Worm (Caenorhabditis elegans) whole organism, L4 larva: ENCODE results near the gene C07G3.10.

Experiments
- F10B5.3 ChIP-seq: sonication (generic microtip); optimal IDR thresholded peaks from 2 replicates; lab custom pipeline; 2016; ENCODE audit warnings: mild to moderate bottlenecking, missing genetic modification characterization, missing compliant biosample characterization
- F26F4.8 ChIP-seq: fragments of 200-800 bp; sonication (Bioruptor generic); conservative IDR thresholded peaks from 2 replicates; pipeline ENCODE4 v1.3.6; 2022; ENCODE audit warnings: missing genetic modification characterization, missing compliant biosample characterization
- F37D6.2 ChIP-seq: sonication (generic microtip); optimal IDR thresholded peaks from 2 replicates; lab custom pipeline; 2016; ENCODE audit warnings: mild to moderate bottlenecking, missing genetic modification characterization, missing compliant biosample characterization
- F44E2.7 ChIP-seq: fragments of 200-800 bp; sonication (Bioruptor generic); IDR thresholded peaks from 2 replicates; pipeline ENCODE4 v2.1.2; 2022; ENCODE audit warnings: missing genetic modification characterization, missing compliant biosample characterization
- Y48G9A.11 ChIP-seq: fragments of 200-800 bp; sonication (Bioruptor generic); IDR thresholded peaks from 2 replicates; pipeline ENCODE4 v1.3.6; 2022; ENCODE audit warnings: missing genetic modification reagents, missing genetic modification characterization, missing compliant biosample characterization
- Y75B8A.6 ChIP-seq: fragments of 200-800 bp; sonication (Bioruptor generic); IDR thresholded peaks from 2 replicates; pipeline ENCODE4 v1.3.6; 2022; ENCODE audit warnings: missing genetic modification reagents, missing genetic modification characterization, missing compliant biosample characterization
- ZK337.2 ChIP-seq: fragments of 200-800 bp; sonication (Bioruptor generic); IDR thresholded peaks from 2 replicates; pipeline ENCODE4 v1.3.6; 2022; ENCODE audit warnings: missing genetic modification reagents, missing genetic modification characterization, missing compliant biosample characterization
- aha-1 ChIP-seq: fragments of 150-350 bp; peaks from one replicate; lab custom pipeline; 2014; ENCODE audit warnings: missing biosample characterization, missing genetic modification characterization
- ama-1 ChIP-seq: fragments of 150-350 bp; optimal IDR thresholded peaks from 2 replicates; lab custom pipeline; 2014; ENCODE audit warnings: inconsistent platforms, mixed read lengths
- arid-1 ChIP-seq: fragments of 200-800 bp; sonication (Bioruptor generic); conservative IDR thresholded peaks from 2 replicates; pipeline ENCODE4 v1.3.6; 2022; ENCODE audit warnings: missing genetic modification reagents, missing genetic modification characterization, missing compliant biosample characterization
- ceh-32 ChIP-seq: sonication (generic microtip); optimal IDR thresholded peaks from 2 replicates; lab custom pipeline; 2016; ENCODE audit warnings: mild to moderate bottlenecking, missing genetic modification characterization, missing compliant biosample characterization; ENCODE audit not compliant: poor library complexity
- daf-16 ChIP-seq, 3 experiments: sonication (generic microtip); optimal IDR thresholded peaks; 2 replicates each; lab custom pipeline; 2016 to 2017; ENCODE audit warnings: missing genetic modification characterization in 3 of 3, missing genetic modification reagents in 3 of 3, mild to moderate bottlenecking in 2 of 3, missing compliant biosample characterization in 2 of 3, missing biosample characterization in 1 of 3, moderate library complexity in 1 of 3
- daf-8 ChIP-seq: fragments of 200-800 bp; sonication (Bioruptor generic); IDR thresholded peaks from 2 replicates; pipeline ENCODE4 v1.3.6; 2022; ENCODE audit warnings: missing genetic modification characterization, missing compliant biosample characterization
- dmd-6 ChIP-seq: fragments of 200-800 bp; sonication (Bioruptor generic); IDR thresholded peaks from 2 replicates; pipeline ENCODE4 v1.3.6; 2022; ENCODE audit warnings: missing genetic modification reagents, missing genetic modification characterization, missing compliant biosample characterization
- dve-1 ChIP-seq: sonication (generic microtip); optimal IDR thresholded peaks from 2 replicates; lab custom pipeline; 2017; ENCODE audit warnings: antibody characterized with exemption, mild to moderate bottlenecking, missing genetic modification characterization, missing compliant biosample characterization; ENCODE audit not compliant: insufficient read depth
- egl-43 ChIP-seq: fragments of 200-800 bp; sonication (Bioruptor generic); IDR thresholded peaks from 2 replicates; pipeline ENCODE4 v1.3.6; 2022; ENCODE audit warnings: missing genetic modification reagents, missing genetic modification characterization, missing compliant biosample characterization
- fkh-10 ChIP-seq: fragments of 150-350 bp; optimal IDR thresholded peaks from 2 replicates; lab custom pipeline; 2014; ENCODE audit warnings: missing biosample characterization, missing genetic modification reagents, missing genetic modification characterization
- hlh-30 ChIP-seq: sonication (generic microtip); optimal IDR thresholded peaks from 2 replicates; lab custom pipeline; 2017; ENCODE audit warnings: antibody characterized with exemption, mild to moderate bottlenecking, missing genetic modification characterization, missing compliant biosample characterization; ENCODE audit not compliant: insufficient read depth
- hmg-1.1 ChIP-seq: fragments of 200-800 bp; sonication (Bioruptor generic); IDR thresholded peaks from 2 replicates; pipeline ENCODE4 v1.3.6; 2022; ENCODE audit warnings: missing genetic modification reagents, missing genetic modification characterization, missing compliant biosample characterization
- lim-7 ChIP-seq: fragments of 200-800 bp; sonication (Bioruptor generic); IDR thresholded peaks from 2 replicates; pipeline ENCODE4 v1.3.6; 2022; ENCODE audit warnings: missing genetic modification characterization, missing compliant biosample characterization
- lin-15B ChIP-seq: fragments of 150-350 bp; sonication (generic microtip); optimal IDR thresholded peaks from 3 replicates; lab custom pipeline; 2014; ENCODE audit warnings: missing biosample characterization, missing genetic modification characterization
- lin-29 ChIP-seq: fragments of 200-800 bp; sonication (Bioruptor generic); IDR thresholded peaks from 2 replicates; pipeline ENCODE4 v1.3.6; 2022; ENCODE audit warnings: missing genetic modification reagents, missing genetic modification characterization, missing compliant biosample characterization
- mdl-1 ChIP-seq, 2 experiments: fragments of 150-350 bp in 1 of 2; sonication (generic microtip) in 1 of 2; optimal IDR thresholded peaks; 2 replicates each; lab custom pipeline; 2014 to 2017; ENCODE audit warnings: missing biosample characterization in 2 of 2, missing genetic modification characterization in 2 of 2
- mdt-29 ChIP-seq: fragments of 200-800 bp; sonication (Bioruptor generic); IDR thresholded peaks from 2 replicates; pipeline ENCODE4 v1.3.6; 2022; ENCODE audit warnings: missing genetic modification reagents, missing genetic modification characterization, missing compliant biosample characterization
- mxl-2 ChIP-seq: fragments of 200-800 bp; sonication (Bioruptor generic); conservative IDR thresholded peaks from 2 replicates; pipeline ENCODE4 v1.3.6; 2022; ENCODE audit warnings: missing genetic modification reagents, missing genetic modification characterization, missing compliant biosample characterization
- nhr-77 ChIP-seq: fragments of 150-350 bp; optimal IDR thresholded peaks from 2 replicates; lab custom pipeline; 2014; ENCODE audit warnings: missing biosample characterization, missing genetic modification characterization
- php-3 ChIP-seq: fragments of 200-800 bp; sonication (Bioruptor generic); IDR thresholded peaks from 2 replicates; pipeline ENCODE4 v1.3.6; 2022; ENCODE audit warnings: missing genetic modification reagents, missing genetic modification characterization, missing compliant biosample characterization
- snpc-1.2 ChIP-seq: fragments of 200-800 bp; sonication (Bioruptor generic); IDR thresholded peaks from 2 replicates; pipeline ENCODE4 v1.3.6; 2022; ENCODE audit warnings: missing genetic modification reagents, missing genetic modification characterization, missing compliant biosample characterization
- unc-39 ChIP-seq: sonication (generic microtip); optimal IDR thresholded peaks from 2 replicates; lab custom pipeline; 2017; ENCODE audit warnings: missing biosample characterization, missing genetic modification characterization
- zfp-3 ChIP-seq: fragments of 200-800 bp; sonication (Bioruptor generic); conservative IDR thresholded peaks from 2 replicates; pipeline ENCODE4 v1.3.6; 2022; ENCODE audit warnings: missing genetic modification reagents, missing genetic modification characterization, missing compliant biosample characterization
- ztf-7 ChIP-seq: fragments of 150-350 bp; optimal IDR thresholded peaks from 2 replicates; lab custom pipeline; 2014; ENCODE audit warnings: missing biosample characterization, missing genetic modification characterization

C07G3.10 gene

DNA sequence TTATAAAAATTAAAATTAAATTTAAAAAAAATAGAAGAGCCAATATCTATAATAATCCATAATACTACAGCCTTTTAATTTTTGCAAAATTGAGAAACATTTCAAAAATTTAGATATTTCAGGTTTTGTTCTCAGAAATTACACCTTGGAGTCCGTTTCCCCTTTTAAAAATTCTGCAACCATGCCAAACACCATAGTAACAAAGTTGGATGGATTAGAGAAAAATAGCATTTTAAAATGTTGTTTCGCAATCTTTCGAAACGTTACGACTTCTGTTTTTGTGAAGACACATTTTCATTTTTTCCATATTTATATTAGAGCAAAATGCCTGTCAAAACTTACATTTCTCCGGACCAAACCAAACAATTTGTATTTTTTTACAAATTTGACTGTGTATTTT lies 22.9 kb downstream of the C07G3.10 start, which contains the start of gene T24A6.7:
T24A6.7 (plus strand) TSS at position 301 of the 400 bp plus-strand sequence.
- TF ChIP-seq Y48G9A.11 (GFP tag; lab: Robert Waterston, UW): no peak

DNA sequence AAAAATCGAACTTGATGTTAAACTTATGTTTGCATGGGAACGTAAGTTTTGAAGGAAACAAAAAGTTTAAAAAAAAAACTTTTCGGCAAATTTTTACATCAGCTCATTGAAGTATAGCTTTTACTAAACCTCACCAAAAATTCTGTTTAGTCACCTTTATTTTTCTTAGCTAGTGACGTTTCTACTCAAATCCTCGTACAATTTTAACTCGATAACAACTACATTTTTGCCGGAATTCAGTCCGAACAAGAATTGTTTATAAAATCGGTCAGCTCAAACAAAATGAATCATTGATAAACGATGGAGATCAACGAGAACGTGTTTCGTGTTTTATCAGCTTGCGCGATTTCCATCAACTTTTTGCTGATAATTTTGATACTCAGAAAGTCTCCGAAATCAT lies 24.8 kb downstream of the C07G3.10 start, which contains the start of gene str-260:
str-260 (plus strand) TSS at position 301 of the 400 bp plus-strand sequence.
- no peak for TF ChIP-seq dmd-6 (GFP tag; lab: Robert Waterston, UW)
- no peak for TF ChIP-seq F44E2.7 (GFP tag; lab: Robert Waterston, UW)
- TF ChIP-seq aha-1: no peak
- TF ChIP-seq F26F4.8 (GFP tag; lab: Robert Waterston, UW): no peak
- TF ChIP-seq ama-1 (lab: Kevin White, UChicago): no peak
- TF ChIP-seq arid-1 (GFP tag; lab: Robert Waterston, UW): no peak
- no peak for TF ChIP-seq lin-15B (tag; lab: Kevin White, UChicago)

DNA sequence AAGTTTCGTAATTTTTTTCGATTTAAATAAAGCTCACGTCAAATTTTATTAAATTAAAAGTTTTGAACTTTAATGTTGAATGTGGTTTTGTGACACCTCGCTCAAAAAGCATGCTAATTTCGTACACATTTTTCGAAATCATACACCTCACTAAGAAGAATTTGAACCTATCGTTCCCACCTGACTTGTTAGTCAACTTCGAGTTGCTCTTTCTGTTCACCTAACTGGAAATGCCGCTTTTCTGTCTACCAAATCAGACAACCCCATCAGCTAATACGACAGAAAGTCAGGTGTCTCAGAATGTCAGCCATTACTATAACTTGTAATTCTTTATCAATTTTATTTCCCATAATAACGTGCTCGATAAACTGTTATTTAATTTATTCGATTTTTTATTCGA lies 28.3 kb downstream of the C07G3.10 start, which contains the start of gene srbc-66:
srbc-66 (plus strand) TSS at position 301 of the 400 bp plus-strand sequence.
- TF ChIP-seq F10B5.3 (no peak), F37D6.2 (tag; lab: Kevin White, UChicago) (no peak), lim-7 (GFP tag; lab: Robert Waterston, UW) (no peak), daf-16 (GFP tag; optimal IDR thresholded peaks at IDR 0.05; lab: Kevin White, UChicago) (no peak), daf-16 (tag; optimal IDR thresholded peaks at IDR 0.05; lab: Kevin White, UChicago) (no peak), dmd-6 (GFP tag; lab: Robert Waterston, UW) (no peak), fkh-10 (GFP tag; lab: Kevin White, UChicago) (no peak), snpc-1.2 (GFP tag; lab: Robert Waterston, UW) (no peak), dve-1 (tag; lab: Kevin White, UChicago) (no peak)

- no peak for TF ChIP-seq mdt-29 (GFP tag; lab: Robert Waterston, UW)
- no peak for TF ChIP-seq nhr-77 (tag; lab: Kevin White, UChicago)
- TF ChIP-seq daf-8 (GFP tag; lab: Robert Waterston, UW): no peak
- TF ChIP-seq zfp-3 (GFP tag; lab: Robert Waterston, UW): no peak
- TF ChIP-seq aha-1: no peak
- TF ChIP-seq Y75B8A.6 (GFP tag; lab: Robert Waterston, UW): no peak
- no peak for TF ChIP-seq F10B5.3
- TF ChIP-seq ZK337.2 (GFP tag; lab: Robert Waterston, UW): no peak
- no peak for TF ChIP-seq ama-1 (lab: Kevin White, UChicago)
- TF ChIP-seq unc-39: no peak
- TF ChIP-seq mxl-2 (GFP tag; lab: Robert Waterston, UW): no peak
- TF ChIP-seq, all 104 proteins: peak for 0
Observed at ce11 chrV:3535260-3535659, 33.2 kb downstream of the C07G3.10 start, which contains the start of gene nhr-221. Gene nhr-221, minus strand, starts transcription at chrV:3535360.

- TF ChIP-seq egl-43 (GFP tag; lab: Robert Waterston, UW) (no peak), hmg-1.1 (no peak), ceh-32 (tag; lab: Kevin White, UChicago) (no peak), ztf-7 (no peak), php-3 (no peak), hlh-30 (no peak), lin-29 (no peak), ZK337.2 (GFP tag; lab: Robert Waterston, UW) (no peak), mdl-1 (tag; optimal IDR thresholded peaks at IDR 0.05; lab: Kevin White, UChicago) (no peak)
Observed at ce11 chrV:3538307-3538706, 36.2 kb downstream of the C07G3.10 start, which contains the start of gene nhr-93. Gene nhr-93, minus strand, starts transcription at chrV:3538407.
